Worm (Caenorhabditis elegans) whole organism, L1 larva: Measurements from ENCODE around the gene R10E4.7.

Experiments used
- C34B4.2 ChIP-seq: sonication (generic microtip); optimal IDR thresholded peaks from 2 replicates; lab custom pipeline; 2017; ENCODE audit warnings: mild to moderate bottlenecking, missing genetic modification characterization, missing compliant biosample characterization
- F16B12.6 ChIP-seq: fragments of 150-350 bp; optimal IDR thresholded peaks from 2 replicates; lab custom pipeline; 2014; ENCODE audit warnings: missing biosample characterization, missing genetic modification characterization
- aha-1 ChIP-seq: fragments of 150-350 bp; optimal IDR thresholded peaks from 2 replicates; lab custom pipeline; 2014; ENCODE audit warnings: missing biosample characterization, missing genetic modification characterization
- ama-1 ChIP-seq: fragments of 150-350 bp; optimal IDR thresholded peaks from 2 replicates; lab custom pipeline; 2014
- ceh-63 ChIP-seq: fragments of 200-800 bp; sonication (Bioruptor generic); optimal IDR thresholded peaks from 2 replicates; lab custom pipeline; 2018; ENCODE audit warnings: mild to moderate bottlenecking, missing genetic modification characterization, missing compliant biosample characterization
- ceh-88 ChIP-seq: fragments of 200-800 bp; sonication (Bioruptor generic); IDR thresholded peaks from 2 replicates; pipeline ENCODE4 v1.3.6; 2022; ENCODE audit warnings: missing genetic modification characterization, missing compliant biosample characterization
- ceh-90 ChIP-seq: sonication (generic microtip); optimal IDR thresholded peaks from 2 replicates; lab custom pipeline; 2016; ENCODE audit warnings: missing genetic modification characterization, missing compliant biosample characterization
- ces-1 ChIP-seq: fragments of 150-350 bp; optimal IDR thresholded peaks from 2 replicates; lab custom pipeline; 2014; ENCODE audit warnings: missing biosample characterization, missing genetic modification reagents, missing genetic modification characterization
- dpl-1 ChIP-seq, 3 experiments: fragments of 150-350 bp in 2 of 3; sonication (generic microtip) in 1 of 3; optimal IDR thresholded peaks; 2 replicates each; lab custom pipeline; 2014 to 2017; ENCODE audit warnings: missing biosample characterization in 3 of 3, missing genetic modification characterization in 3 of 3, missing genetic modification reagents in 3 of 3
- dsc-1 ChIP-seq: sonication (generic microtip); optimal IDR thresholded peaks from 2 replicates; lab custom pipeline; 2016; ENCODE audit warnings: mild to moderate bottlenecking, missing genetic modification characterization, missing compliant biosample characterization
- efl-1 ChIP-seq, 4 experiments: fragments of 150-350 bp; optimal IDR thresholded peaks in 3 of 4; peaks in 1 of 4; 1 replicate in 1 of 4; 2 replicates in 3 of 4; lab custom pipeline; 2014; ENCODE audit warnings: missing biosample characterization in 2 of 4, missing genetic modification characterization in 2 of 4, missing genetic modification reagents in 2 of 4
- efl-3 ChIP-seq: fragments of 200-800 bp; sonication (Bioruptor generic); optimal IDR thresholded peaks from 2 replicates; lab custom pipeline; 2018; ENCODE audit warnings: mild to moderate bottlenecking, missing genetic modification characterization, missing compliant biosample characterization
- egl-27 ChIP-seq, 2 experiments: fragments of 150-350 bp in 1 of 2; sonication (generic microtip); optimal IDR thresholded peaks; 3 replicates each; lab custom pipeline; 2017 to 2018; ENCODE audit warnings: missing biosample characterization in 2 of 2, missing genetic modification characterization in 2 of 2, missing genetic modification reagents in 2 of 2
- elt-2 ChIP-seq: sonication (generic microtip); optimal IDR thresholded peaks from 2 replicates; lab custom pipeline; 2016; ENCODE audit warnings: missing genetic modification characterization, mild to moderate bottlenecking, inconsistent platforms, missing compliant biosample characterization, missing genetic modification reagents
- ets-5 ChIP-seq: fragments of 200-800 bp; sonication (Bioruptor generic); IDR thresholded peaks from 2 replicates; pipeline ENCODE4 v1.3.6; 2022; ENCODE audit warnings: missing genetic modification characterization, missing compliant biosample characterization
- fkh-10 ChIP-seq: sonication (generic microtip); optimal IDR thresholded peaks from 2 replicates; lab custom pipeline; 2017; ENCODE audit warnings: missing biosample characterization, missing genetic modification reagents, missing genetic modification characterization
- fkh-4 ChIP-seq: sonication (generic microtip); optimal IDR thresholded peaks from 2 replicates; lab custom pipeline; 2016; ENCODE audit warnings: missing compliant biosample characterization, missing genetic modification characterization, borderline replicate concordance
- hlh-4 ChIP-seq: sonication (generic microtip); optimal IDR thresholded peaks from 2 replicates; lab custom pipeline; 2016; ENCODE audit warnings: mild to moderate bottlenecking, missing genetic modification characterization, missing compliant biosample characterization
- hpl-2 ChIP-seq: fragments of 150-350 bp; optimal IDR thresholded peaks from 2 replicates; lab custom pipeline; 2014; ENCODE audit warnings: missing biosample characterization, missing genetic modification reagents, missing genetic modification characterization
- irx-1 ChIP-seq: sonication (generic microtip); optimal IDR thresholded peaks from 2 replicates; lab custom pipeline; 2016; ENCODE audit warnings: missing genetic modification characterization, missing compliant biosample characterization
- isw-1 ChIP-seq: fragments of 200-800 bp; sonication (Bioruptor generic); IDR thresholded peaks from 2 replicates; pipeline ENCODE4 v1.3.6; 2022; ENCODE audit warnings: missing genetic modification characterization, missing compliant biosample characterization
- lin-13 ChIP-seq: fragments of 150-350 bp; optimal IDR thresholded peaks from 2 replicates; lab custom pipeline; 2014; ENCODE audit warnings: missing biosample characterization, missing genetic modification reagents, missing genetic modification characterization
- lin-14 ChIP-seq: fragments of 200-800 bp; sonication (Bioruptor generic); optimal IDR thresholded peaks from 2 replicates; lab custom pipeline; 2018; ENCODE audit warnings: mild to moderate bottlenecking, missing genetic modification characterization, moderate library complexity, missing compliant biosample characterization
- lin-15B ChIP-seq: fragments of 150-350 bp; sonication (generic microtip); optimal IDR thresholded peaks from 3 replicates; lab custom pipeline; 2014; ENCODE audit warnings: missing biosample characterization, missing genetic modification characterization
- lin-35 ChIP-seq, 2 experiments: fragments of 150-350 bp; optimal IDR thresholded peaks; 2 replicates each; lab custom pipeline; 2014; ENCODE audit warnings: missing biosample characterization in 2 of 2, missing genetic modification characterization in 2 of 2, missing genetic modification reagents in 2 of 2
- lin-39 ChIP-seq: fragments of 150-350 bp; optimal IDR thresholded peaks from 2 replicates; lab custom pipeline; 2014; ENCODE audit warnings: missing biosample characterization, missing genetic modification reagents, missing genetic modification characterization
- lir-3 ChIP-seq: sonication (generic microtip); optimal IDR thresholded peaks from 2 replicates; lab custom pipeline; 2016; ENCODE audit warnings: mild to moderate bottlenecking, missing genetic modification characterization, moderate library complexity, missing compliant biosample characterization; ENCODE audit not compliant: poor library complexity
- lsy-2 ChIP-seq, 2 experiments: fragments of 150-350 bp; optimal IDR thresholded peaks; 2 replicates each; lab custom pipeline; 2014; ENCODE audit warnings: missing biosample characterization in 2 of 2, missing genetic modification characterization in 2 of 2
- mdl-1 ChIP-seq, 2 experiments: fragments of 150-350 bp; optimal IDR thresholded peaks; 2 replicates each; lab custom pipeline; 2014 to 2017; ENCODE audit warnings: missing biosample characterization in 2 of 2, missing genetic modification characterization in 2 of 2, inconsistent platforms in 1 of 2
- mef-2 ChIP-seq: fragments of 150-350 bp; optimal IDR thresholded peaks from 2 replicates; lab custom pipeline; 2014; ENCODE audit warnings: missing biosample characterization, missing genetic modification characterization
- mep-1 ChIP-seq: fragments of 150-350 bp; optimal IDR thresholded peaks from 2 replicates; lab custom pipeline; 2014; ENCODE audit warnings: missing biosample characterization, missing genetic modification characterization
- nhr-20 ChIP-seq: sonication (generic microtip); optimal IDR thresholded peaks from 2 replicates; lab custom pipeline; 2016; ENCODE audit warnings: mild to moderate bottlenecking, missing genetic modification characterization, missing compliant biosample characterization
- nhr-237 ChIP-seq: fragments of 150-350 bp; optimal IDR thresholded peaks from 2 replicates; lab custom pipeline; 2014; ENCODE audit warnings: missing biosample characterization, missing genetic modification characterization
- nhr-47 ChIP-seq: sonication (generic microtip); optimal IDR thresholded peaks from 2 replicates; lab custom pipeline; 2016; ENCODE audit warnings: mild to moderate bottlenecking, missing genetic modification characterization, moderate library complexity, missing compliant biosample characterization
- nhr-71 ChIP-seq: sonication (generic microtip); optimal IDR thresholded peaks from 2 replicates; lab custom pipeline; 2016; ENCODE audit warnings: mild to moderate bottlenecking, missing genetic modification characterization, moderate library complexity, missing compliant biosample characterization
- nhr-76 ChIP-seq: sonication (generic microtip); optimal IDR thresholded peaks from 2 replicates; lab custom pipeline; 2017; ENCODE audit warnings: missing biosample characterization, missing genetic modification characterization
- nhr-84 ChIP-seq: sonication (generic microtip); optimal IDR thresholded peaks from 2 replicates; lab custom pipeline; 2017; ENCODE audit warnings: missing biosample characterization, missing genetic modification characterization
- nhr-85 ChIP-seq: sonication (generic microtip); peaks from one replicate; lab custom pipeline; 2016; ENCODE audit warnings: missing genetic modification characterization, inconsistent platforms, missing compliant biosample characterization
- nhr-90 ChIP-seq: sonication (generic microtip); optimal IDR thresholded peaks from 2 replicates; lab custom pipeline; 2016; ENCODE audit warnings: mild to moderate bottlenecking, missing genetic modification characterization, missing compliant biosample characterization; ENCODE audit not compliant: poor library complexity
- pag-3 ChIP-seq: sonication (generic microtip); optimal IDR thresholded peaks from 2 replicates; lab custom pipeline; 2017; ENCODE audit warnings: missing genetic modification characterization, mild to moderate bottlenecking, missing compliant biosample characterization, antibody characterized with exemption, borderline replicate concordance; ENCODE audit not compliant: insufficient read depth
- rnt-1 ChIP-seq: sonication (generic microtip); optimal IDR thresholded peaks from 2 replicates; lab custom pipeline; 2016; ENCODE audit warnings: mild to moderate bottlenecking, missing genetic modification characterization, moderate library complexity, missing compliant biosample characterization
- snu-23 ChIP-seq: sonication (generic microtip); optimal IDR thresholded peaks from 2 replicates; lab custom pipeline; 2016; ENCODE audit warnings: missing genetic modification characterization, missing compliant biosample characterization
- sox-4 ChIP-seq: sonication (generic microtip); optimal IDR thresholded peaks from 2 replicates; lab custom pipeline; 2016; ENCODE audit warnings: missing genetic modification characterization, missing compliant biosample characterization
- swsn-7 ChIP-seq: sonication (generic microtip); optimal IDR thresholded peaks from 2 replicates; lab custom pipeline; 2016; ENCODE audit warnings: missing genetic modification characterization, missing compliant biosample characterization
- tbx-2 ChIP-seq: sonication (generic microtip); optimal IDR thresholded peaks from 2 replicates; lab custom pipeline; 2016; ENCODE audit warnings: missing genetic modification characterization, missing compliant biosample characterization
- unc-130 ChIP-seq: fragments of 150-350 bp; optimal IDR thresholded peaks from 2 replicates; lab custom pipeline; 2017; ENCODE audit warnings: missing biosample characterization, missing genetic modification characterization, inconsistent platforms
- unc-30 ChIP-seq: sonication (generic microtip); optimal IDR thresholded peaks from 2 replicates; lab custom pipeline; 2017; ENCODE audit warnings: missing biosample characterization, missing genetic modification characterization
- unc-62 ChIP-seq: fragments of 150-350 bp; optimal IDR thresholded peaks from 2 replicates; lab custom pipeline; 2014; ENCODE audit warnings: missing biosample characterization, missing genetic modification reagents, missing genetic modification characterization
- unc-98 ChIP-seq: fragments of 200-800 bp; sonication (Bioruptor generic); IDR thresholded peaks from 2 replicates; pipeline ENCODE4 v1.3.6; 2022; ENCODE audit warnings: missing genetic modification characterization, missing compliant biosample characterization
- vab-15 ChIP-seq: sonication (generic microtip); optimal IDR thresholded peaks from 2 replicates; lab custom pipeline; 2017; ENCODE audit warnings: missing genotype, mild to moderate bottlenecking, missing genetic modification characterization, missing compliant biosample characterization
- zip-4 ChIP-seq: fragments of 200-800 bp; sonication (Bioruptor generic); optimal IDR thresholded peaks from 2 replicates; lab custom pipeline; 2018; ENCODE audit warnings: mild to moderate bottlenecking, missing genetic modification characterization, moderate library complexity, missing compliant biosample characterization
- ztf-11 ChIP-seq, 2 experiments: sonication (generic microtip); optimal IDR thresholded peaks; 2 replicates each; lab custom pipeline; 2016 to 2017; ENCODE audit warnings: missing genetic modification characterization in 2 of 2, missing biosample characterization in 1 of 2, missing compliant biosample characterization in 1 of 2
- ztf-4 ChIP-seq: fragments of 150-350 bp; optimal IDR thresholded peaks from 2 replicates; lab custom pipeline; 2014; ENCODE audit warnings: missing biosample characterization, missing genetic modification characterization

The R10E4.7 gene

ce11 chrIII:4283175-4283574 lies 11.4 kb upstream of the R10E4.7 start:
- no peak for TF ChIP-seq nhr-47 (tag; lab: Kevin White, UChicago)
- no peak for TF ChIP-seq lin-15B (tag; lab: Kevin White, UChicago)
- no peak for TF ChIP-seq lin-39 (tag; lab: Kevin White, UChicago)
- no peak for TF ChIP-seq lin-35 (GFP tag; optimal IDR thresholded peaks at IDR 0.05; lab: Kevin White, UChicago)
- no peak for TF ChIP-seq dpl-1 (GFP tag; optimal IDR thresholded peaks at IDR 0.05; lab: Kevin White, UChicago)
- no peak for TF ChIP-seq unc-62 (GFP tag; lab: Kevin White, UChicago)
- TF ChIP-seq ces-1 (GFP tag; lab: Kevin White, UChicago) = no peak
- TF ChIP-seq mef-2 (tag; lab: Kevin White, UChicago) = no peak
- TF ChIP-seq vab-15 = no peak
- no peak for TF ChIP-seq nhr-237 (tag; lab: Kevin White, UChicago)
- peak; percentile 85 for TF ChIP-seq lin-14 (GFP tag; lab: Kevin White, UChicago)
- TF ChIP-seq ztf-11 (tag; optimal IDR thresholded peaks at IDR 0.05; lab: Kevin White, UChicago) = no peak
- no peak for TF ChIP-seq isw-1 (GFP tag; lab: Robert Waterston, UW)
- no peak for TF ChIP-seq unc-98 (GFP tag; lab: Robert Waterston, UW)
- TF ChIP-seq unc-30 = no peak
- peak; percentile 53 for TF ChIP-seq lir-3 (tag; lab: Kevin White, UChicago)
- TF ChIP-seq nhr-85 (tag; lab: Kevin White, UChicago) = peak; percentile 10
- no peak for TF ChIP-seq nhr-84 (tag; lab: Kevin White, UChicago)
- TF ChIP-seq egl-27 (tag; optimal IDR thresholded peaks at IDR 0.05; lab: Kevin White, UChicago) = no peak
- no peak for TF ChIP-seq nhr-76 (tag; lab: Kevin White, UChicago)
- no peak for TF ChIP-seq fkh-4 (tag; lab: Kevin White, UChicago)
- no peak for TF ChIP-seq sox-4 (tag; lab: Kevin White, UChicago)
- no peak for TF ChIP-seq lin-13 (GFP tag; lab: Kevin White, UChicago)
- no peak for TF ChIP-seq dsc-1 (tag; lab: Kevin White, UChicago)
- TF ChIP-seq elt-2 (tag; lab: Kevin White, UChicago) = no peak
- no peak for TF ChIP-seq ama-1 (lab: Kevin White, UChicago)
- no peak for TF ChIP-seq hlh-4 (tag; lab: Kevin White, UChicago)
- TF ChIP-seq pag-3 (tag; lab: Kevin White, UChicago) = peak; percentile 85
- peak in 1 of 2 experiments; percentile 45 for TF ChIP-seq mdl-1 (tag; optimal IDR thresholded peaks at IDR 0.05; lab: Kevin White, UChicago)
- TF ChIP-seq efl-1 (optimal IDR thresholded peaks at IDR 0.05; lab: Kevin White, UChicago) = peak in 1 of 2 experiments; percentile 26
- peak; percentile 2 to 71 for TF ChIP-seq efl-1 (GFP tag; optimal IDR thresholded peaks at IDR 0.05 in 1 of 2; lab: Kevin White, UChicago)
- TF ChIP-seq swsn-7 (tag; lab: Kevin White, UChicago) = no peak
- no peak for TF ChIP-seq tbx-2 (tag; lab: Kevin White, UChicago)
- peak; percentile 47 for TF ChIP-seq snu-23 (GFP tag; lab: Kevin White, UChicago)
- TF ChIP-seq C34B4.2 (tag; lab: Kevin White, UChicago) = no peak
- TF ChIP-seq hpl-2 (GFP tag; lab: Kevin White, UChicago) = no peak
- TF ChIP-seq nhr-71 = peak; percentile 80
- no peak for TF ChIP-seq ceh-90 (tag; lab: Kevin White, UChicago)
- no peak for TF ChIP-seq ets-5 (GFP tag; lab: Robert Waterston, UW)
- TF ChIP-seq F16B12.6 (tag; lab: Kevin White, UChicago) = no peak
- TF ChIP-seq fkh-10 (GFP tag; lab: Kevin White, UChicago) = no peak
- peak; percentile 41 for TF ChIP-seq mep-1
- no peak for TF ChIP-seq zip-4 (GFP tag; lab: Kevin White, UChicago)
- no peak for TF ChIP-seq ztf-4 (tag; lab: Kevin White, UChicago)
- TF ChIP-seq lsy-2 (tag; optimal IDR thresholded peaks at IDR 0.05; lab: Kevin White, UChicago) = peak in 1 of 2 experiments; percentile 47
- peak; percentile 58 for TF ChIP-seq unc-130 (tag; lab: Kevin White, UChicago)
- TF ChIP-seq ceh-63 (GFP tag; lab: Kevin White, UChicago) = no peak
- no peak for TF ChIP-seq irx-1 (tag; lab: Kevin White, UChicago)
- no peak for TF ChIP-seq aha-1 (tag; lab: Kevin White, UChicago)
- TF ChIP-seq nhr-90 = no peak
- peak; percentile 88 for TF ChIP-seq rnt-1
- peak; percentile 55 for TF ChIP-seq nhr-20 (tag; lab: Kevin White, UChicago)
- no peak for TF ChIP-seq efl-3 (GFP tag; lab: Kevin White, UChicago)
- TF ChIP-seq ceh-88 = no peak
